Worm (Caenorhabditis elegans): ENCODE data around the gene baf-1.

DNA sequence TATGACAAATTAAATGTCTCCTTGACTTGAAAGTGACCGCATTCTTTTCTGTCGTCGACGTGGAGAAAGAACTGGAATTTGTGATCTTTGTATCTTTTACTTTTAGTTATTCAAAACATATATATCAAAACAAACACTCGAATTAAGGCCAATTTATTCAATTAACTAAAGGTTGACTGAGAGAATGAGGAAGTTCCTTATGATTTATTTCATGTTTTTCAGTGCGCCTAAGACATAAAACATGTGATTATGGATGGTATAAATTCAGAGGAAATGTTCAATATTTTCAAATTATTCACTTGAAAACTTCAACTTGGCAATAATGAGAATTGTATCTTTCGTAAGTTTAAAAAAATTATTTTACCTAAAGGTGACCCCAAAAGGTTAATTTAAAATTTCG lies 46.3 kb downstream of the baf-1 start, which contains the start of gene F55H2.8:
- no peak for TF ChIP-seq hlh-30 (tag; optimal IDR thresholded peaks at IDR 0.05; ENCODE audit: insufficient read depth)
- TF ChIP-seq pqm-1 (tag; optimal IDR thresholded peaks at IDR 0.05), result no peak
- TF ChIP-seq ceh-2 (tag; optimal IDR thresholded peaks at IDR 0.05), result no peak
- TF ChIP-seq ztf-16 (tag; optimal IDR thresholded peaks at IDR 0.05), result no peak
- no peak for TF ChIP-seq fkh-10 (GFP tag; optimal IDR thresholded peaks at IDR 0.05)
- TF ChIP-seq pha-4 (tag; optimal IDR thresholded peaks at IDR 0.05), result no peak
- TF ChIP-seq madf-2 (tag; optimal IDR thresholded peaks at IDR 0.05), result no peak
- no peak for TF ChIP-seq unc-55 (GFP tag; optimal IDR thresholded peaks at IDR 0.05)
- TF ChIP-seq ceh-45 (GFP tag; IDR thresholded peaks at IDR 0.05), result no peak
- TF ChIP-seq nhr-232 (tag; optimal IDR thresholded peaks at IDR 0.05), result no peak

All from whole organism, late embryonic.